Worm (Caenorhabditis elegans) whole organism, L3 larva: ENCODE measurements around the gene C52B9.4.

Experiments
- ama-1 ChIP-seq: fragments of 150-350 bp; optimal IDR thresholded peaks from 2 replicates; lab custom pipeline; 2018
- fkh-10 ChIP-seq: sonication (generic microtip); optimal IDR thresholded peaks from 2 replicates; lab custom pipeline; 2017; ENCODE audit warnings: missing biosample characterization, missing genetic modification reagents, missing genetic modification characterization
- nhr-12 ChIP-seq: fragments of 150-350 bp; optimal IDR thresholded peaks from 2 replicates; lab custom pipeline; 2014; ENCODE audit warnings: missing biosample characterization, missing genetic modification characterization
- nhr-237 ChIP-seq: fragments of 150-350 bp; optimal IDR thresholded peaks from 2 replicates; lab custom pipeline; 2014; ENCODE audit warnings: missing biosample characterization, missing genetic modification characterization
- nhr-25 ChIP-seq: sonication (generic microtip); optimal IDR thresholded peaks from 2 replicates; lab custom pipeline; 2017; ENCODE audit warnings: missing biosample characterization, missing genetic modification characterization

DNA sequence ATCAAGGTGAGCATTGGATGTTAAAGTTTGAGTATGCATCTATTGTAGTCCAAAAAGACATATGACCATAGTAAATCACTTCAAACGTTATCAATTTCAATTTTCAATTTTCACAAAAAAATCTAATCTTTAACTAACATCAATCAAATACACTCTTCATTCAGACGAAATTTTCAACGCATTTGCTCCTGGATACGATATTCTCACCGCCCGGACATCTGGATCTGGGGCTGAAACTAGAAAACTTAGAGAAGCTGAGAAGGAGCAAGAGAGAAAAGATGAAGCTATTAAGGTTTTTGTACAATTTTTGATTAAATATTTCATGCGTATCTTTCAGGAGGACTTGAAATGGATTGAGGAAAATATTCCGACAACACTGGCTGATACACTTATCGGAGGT is 3.4 kb downstream of the C52B9.4 start:
- no peak for TF ChIP-seq nhr-237 (tag; lab: Kevin White, UChicago)
- no peak for TF ChIP-seq ama-1
- TF ChIP-seq nhr-25 (tag; lab: Kevin White, UChicago), result no peak
- no peak for TF ChIP-seq fkh-10
- no peak for TF ChIP-seq nhr-12 (tag; lab: Kevin White, UChicago)
